Fruit fly (Drosophila melanogaster): ENCODE results near the gene CG13999.

The CG13999 gene

dm6 chr2L:5988115-5989092 lies 32.1 kb upstream of the CG13999 start:
- TF ChIP-seq kay (GFP tag; ENCODE audit: borderline replicate concordance) = no peak
- TF ChIP-seq CG11617 (GFP tag; optimal IDR thresholded peaks at IDR 0.05) = no peak
- TF ChIP-seq Clk (GFP tag; optimal IDR thresholded peaks at IDR 0.05) = no peak
- TF ChIP-seq ovo (GFP tag; optimal IDR thresholded peaks at IDR 0.05) = no peak
- no peak for TF ChIP-seq bab1 (GFP tag; optimal IDR thresholded peaks at IDR 0.05)
- TF ChIP-seq CG5204 (GFP tag; optimal IDR thresholded peaks at IDR 0.05) = no peak
- no peak for TF ChIP-seq pad (GFP tag; optimal IDR thresholded peaks at IDR 0.05)
- TF ChIP-seq cic (GFP tag; optimal IDR thresholded peaks at IDR 0.05) = no peak
- no peak for TF ChIP-seq CG12768 (GFP tag; optimal IDR thresholded peaks at IDR 0.05)
- TF ChIP-seq cnc (optimal IDR thresholded peaks at IDR 0.05) = no peak
- TF ChIP-seq CG7045 (GFP tag; optimal IDR thresholded peaks at IDR 0.05) = no peak
- TF ChIP-seq toe (GFP tag; optimal IDR thresholded peaks at IDR 0.05) = no peak
- TF ChIP-seq CG7101 (tag; optimal IDR thresholded peaks at IDR 0.05) = no peak
- TF ChIP-seq CG14711 (tag; optimal IDR thresholded peaks at IDR 0.05) = no peak
- no peak for TF ChIP-seq Mnt (GFP tag; optimal IDR thresholded peaks at IDR 0.05)
- TF ChIP-seq Hr96 (GFP tag; optimal IDR thresholded peaks at IDR 0.05) = no peak
- TF ChIP-seq CG33017 (tag; optimal IDR thresholded peaks at IDR 0.05) = no peak

- peak; percentile 25 for TF ChIP-seq bab1 (GFP tag; optimal IDR thresholded peaks at IDR 0.05)
- peak; percentile 18 for TF ChIP-seq CG12768 (GFP tag; optimal IDR thresholded peaks at IDR 0.05)
- peak; percentile 86 for TF ChIP-seq cic (GFP tag; optimal IDR thresholded peaks at IDR 0.05)
- no peak for TF ChIP-seq cnc (optimal IDR thresholded peaks at IDR 0.05)
- TF ChIP-seq CG33017 (tag; optimal IDR thresholded peaks at IDR 0.05) = no peak
Measured at dm6 chr2L:5986940-5987339, 30.7 kb upstream of the CG13999 start.

dm6 chr2L:5986094-5986493 lies 29.8 kb upstream of the CG13999 start, which contains the start of gene ifc:
Gene ifc, plus strand, starts transcription at chr2L:5986348.
- peak; percentile 20 for TF ChIP-seq tj (GFP tag; optimal IDR thresholded peaks at IDR 0.05)
- peak; percentile 61 for TF ChIP-seq bab1 (GFP tag; optimal IDR thresholded peaks at IDR 0.05)
- no peak for TF ChIP-seq CG7045 (GFP tag; optimal IDR thresholded peaks at IDR 0.05)
- no peak for TF ChIP-seq CG33017 (tag; optimal IDR thresholded peaks at IDR 0.05)
- TF ChIP-seq CG12768 (GFP tag; optimal IDR thresholded peaks at IDR 0.05) = peak; percentile 3
- peak; percentile 17 for TF ChIP-seq cic (GFP tag; optimal IDR thresholded peaks at IDR 0.05)
- TF ChIP-seq kay (GFP tag; ENCODE audit: borderline replicate concordance) = no peak
- TF ChIP-seq CG7101 (tag; optimal IDR thresholded peaks at IDR 0.05) = peak; percentile 50
- peak; percentile 26 for TF ChIP-seq CG11617 (GFP tag; optimal IDR thresholded peaks at IDR 0.05)
- TF ChIP-seq Hr96 (GFP tag; optimal IDR thresholded peaks at IDR 0.05) = peak; percentile 36
- no peak for TF ChIP-seq toe (GFP tag; optimal IDR thresholded peaks at IDR 0.05)
- no peak for TF ChIP-seq pad (GFP tag; optimal IDR thresholded peaks at IDR 0.05)
- TF ChIP-seq CG5204 (GFP tag; optimal IDR thresholded peaks at IDR 0.05) = no peak
- no peak for TF ChIP-seq Crg-1 (GFP tag; optimal IDR thresholded peaks at IDR 0.05)
- peak; percentile 24 for TF ChIP-seq CG14711 (tag; optimal IDR thresholded peaks at IDR 0.05)
- TF ChIP-seq Clk (GFP tag; optimal IDR thresholded peaks at IDR 0.05) = peak; percentile 35
- TF ChIP-seq Mnt (GFP tag; optimal IDR thresholded peaks at IDR 0.05) = peak; percentile 45
- TF ChIP-seq CG1620 (GFP tag; optimal IDR thresholded peaks at IDR 0.05) = peak; percentile 57
- no peak for TF ChIP-seq cnc (optimal IDR thresholded peaks at IDR 0.05)
- TF ChIP-seq ovo (GFP tag; optimal IDR thresholded peaks at IDR 0.05) = no peak

DNA sequence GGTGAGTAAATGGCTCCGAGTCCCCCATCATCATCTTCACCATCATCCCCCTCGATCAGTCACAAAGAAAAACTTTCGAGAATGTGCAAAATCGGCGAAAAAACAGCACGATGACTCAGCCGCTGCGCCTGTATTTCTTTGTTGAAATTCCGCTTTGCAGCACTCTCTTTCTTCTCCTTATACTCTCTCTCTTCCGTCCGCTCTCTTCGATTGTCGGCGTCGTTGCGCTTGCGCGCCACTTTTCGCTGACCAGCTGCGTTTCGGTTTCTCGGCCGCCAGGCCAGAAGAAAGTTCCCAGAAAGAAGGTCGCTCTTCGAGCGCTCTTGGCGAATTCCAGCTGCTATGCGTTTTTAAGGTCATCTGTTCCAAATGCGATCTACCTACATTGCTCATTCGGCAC lies 27.0 kb upstream of the CG13999 start:
- TF ChIP-seq tj (GFP tag; optimal IDR thresholded peaks at IDR 0.05) = peak; percentile 87
- no peak for TF ChIP-seq kay (GFP tag; ENCODE audit: borderline replicate concordance)

dm6 chr2L:5982334-5982987 lies 26.2 kb upstream of the CG13999 start:
- TF ChIP-seq cic (GFP tag; optimal IDR thresholded peaks at IDR 0.05) (peak; percentile 80), Clk (GFP tag; optimal IDR thresholded peaks at IDR 0.05) (peak; percentile 64), toe (GFP tag; optimal IDR thresholded peaks at IDR 0.05) (peak; percentile 36), CG14711 (tag; optimal IDR thresholded peaks at IDR 0.05) (peak; percentile 38), Hr96 (GFP tag; optimal IDR thresholded peaks at IDR 0.05) (peak; percentile 82), kay (GFP tag; ENCODE audit: borderline replicate concordance) (no peak), CG7045 (GFP tag; optimal IDR thresholded peaks at IDR 0.05) (peak; percentile 40), ovo (GFP tag; optimal IDR thresholded peaks at IDR 0.05) (peak; percentile 85), CG5204 (GFP tag; optimal IDR thresholded peaks at IDR 0.05) (peak; percentile 60), CG11617 (GFP tag; optimal IDR thresholded peaks at IDR 0.05) (peak; percentile 46), bab1 (GFP tag; optimal IDR thresholded peaks at IDR 0.05) (peak; percentile 40), CG12768 (GFP tag; optimal IDR thresholded peaks at IDR 0.05) (no peak), Crg-1 (GFP tag; optimal IDR thresholded peaks at IDR 0.05) (peak; percentile 76), CG1620 (GFP tag; optimal IDR thresholded peaks at IDR 0.05) (peak; percentile 87), cnc (optimal IDR thresholded peaks at IDR 0.05) (no peak), CG7101 (tag; optimal IDR thresholded peaks at IDR 0.05) (peak; percentile 57), tj (GFP tag; optimal IDR thresholded peaks at IDR 0.05) (peak; percentile 9), CG33017 (tag; optimal IDR thresholded peaks at IDR 0.05) (no peak), pad (GFP tag; optimal IDR thresholded peaks at IDR 0.05) (peak; percentile 93), Mnt (GFP tag; optimal IDR thresholded peaks at IDR 0.05) (peak; percentile 52)

Data from whole organism, adult.